Fruit fly (Drosophila melanogaster) whole organism, embryonic: ENCODE data around the gene Gs2.
A peak's percentile ranks its signal among the peaks of the same experiment; 100 is the strongest.

Source experiments
- Abd-B ChIP-seq: fragments of 200-800 bp; sonication (Bioruptor generic); optimal IDR thresholded peaks from 2 replicates; lab custom pipeline; 2018; ENCODE audit warnings: missing biosample characterization, mild to moderate bottlenecking, missing genetic modification characterization, moderate library complexity
- Ada2b ChIP-seq: fragments of 200-800 bp; sonication (Bioruptor generic); IDR thresholded peaks from 2 replicates; pipeline ENCODE4 v1.3.6; 2022; ENCODE audit warnings: missing biosample characterization, missing genetic modification characterization
- Atf3 ChIP-seq: fragments of 200-800 bp; sonication (Bioruptor generic); optimal IDR thresholded peaks from 3 replicates; lab custom pipeline; 2016; ENCODE audit warnings: missing biosample characterization, missing genetic modification characterization
- CG10565 ChIP-seq: fragments of 200-800 bp; sonication (Bioruptor generic); optimal IDR thresholded peaks from 3 replicates; lab custom pipeline; 2016; ENCODE audit warnings: missing biosample characterization, mild to moderate bottlenecking, missing genetic modification characterization
- CG11560 ChIP-seq: fragments of 200-800 bp; sonication (Bioruptor generic); IDR thresholded peaks from 3 replicates; pipeline ENCODE4 v1.3.6; 2022; ENCODE audit warnings: missing biosample characterization, missing genetic modification characterization
- CG11695 ChIP-seq: fragments of 200-800 bp; sonication (Bioruptor generic); IDR thresholded peaks from 3 replicates; pipeline ENCODE4 v1.3.6; 2022; ENCODE audit warnings: missing biosample characterization, missing genetic modification characterization
- CG12769 ChIP-seq: fragments of 200-800 bp; sonication (Bioruptor generic); optimal IDR thresholded peaks from 2 replicates; lab custom pipeline; 2019; ENCODE audit warnings: missing biosample characterization, mild to moderate bottlenecking, missing genetic modification characterization, moderate library complexity
- CG13424 ChIP-seq: fragments of 200-800 bp; sonication (Bioruptor generic); optimal IDR thresholded peaks from 2 replicates; lab custom pipeline; 2019; ENCODE audit warnings: missing biosample characterization, mild to moderate bottlenecking, missing genetic modification characterization, moderate library complexity
- CG14860 ChIP-seq: fragments of 200-800 bp; sonication (Bioruptor generic); IDR thresholded peaks from 3 replicates; pipeline ENCODE4 v1.3.6; 2022; ENCODE audit warnings: missing biosample characterization, missing genetic modification characterization; ENCODE audit not compliant: partially characterized antibody
- CG15011 ChIP-seq: fragments of 200-800 bp; sonication (Bioruptor generic); optimal IDR thresholded peaks from 3 replicates; lab custom pipeline; 2018; ENCODE audit warnings: missing biosample characterization, mild to moderate bottlenecking, missing genetic modification characterization
- CG17802 ChIP-seq: fragments of 200-800 bp; sonication (Bioruptor generic); optimal IDR thresholded peaks from 2 replicates; lab custom pipeline; 2018; ENCODE audit warnings: missing biosample characterization, mild to moderate bottlenecking, missing genetic modification characterization, moderate library complexity
- CG2120 ChIP-seq: fragments of 200-800 bp; sonication (Bioruptor generic); optimal IDR thresholded peaks from 3 replicates; lab custom pipeline; 2016; ENCODE audit warnings: missing biosample characterization, missing genetic modification characterization
- CG2678 ChIP-seq: fragments of 200-800 bp; sonication (Bioruptor generic); optimal IDR thresholded peaks from 3 replicates; lab custom pipeline; 2019; ENCODE audit warnings: missing biosample characterization, mild to moderate bottlenecking, missing genetic modification characterization, moderate library complexity
- CG33213 ChIP-seq: fragments of 200-800 bp; sonication (Bioruptor generic); optimal IDR thresholded peaks from 3 replicates; lab custom pipeline; 2016; ENCODE audit warnings: missing biosample characterization, missing genetic modification characterization
- CG33557 ChIP-seq: fragments of 200-800 bp; sonication (Bioruptor generic); optimal IDR thresholded peaks from 2 replicates; lab custom pipeline; 2019; ENCODE audit warnings: missing biosample characterization, mild to moderate bottlenecking, missing genetic modification characterization, moderate library complexity
- CG43689 ChIP-seq: fragments of 200-800 bp; sonication (Bioruptor generic); IDR thresholded peaks from 2 replicates; pipeline ENCODE4 v1.3.6; 2022; ENCODE audit warnings: missing biosample characterization, missing genetic modification characterization
- CG5180 ChIP-seq: fragments of 200-800 bp; sonication (Bioruptor generic); optimal IDR thresholded peaks from 3 replicates; lab custom pipeline; 2017; ENCODE audit warnings: missing biosample characterization, missing genetic modification characterization, mild to moderate bottlenecking, moderate library complexity, missing genetic modification reagents
- CG5953 ChIP-seq: fragments of 200-800 bp; sonication (Bioruptor generic); IDR thresholded peaks from 2 replicates; pipeline ENCODE4 v1.3.6; 2022; ENCODE audit warnings: missing biosample characterization, missing genetic modification characterization
- CG7372 ChIP-seq: fragments of 200-800 bp; sonication (Bioruptor generic); IDR thresholded peaks from 2 replicates; pipeline ENCODE4 v1.3.6; 2022; ENCODE audit warnings: missing biosample characterization, missing genetic modification characterization
- CG9609 ChIP-seq: fragments of 200-800 bp; sonication (Bioruptor generic); optimal IDR thresholded peaks from 3 replicates; lab custom pipeline; 2016; ENCODE audit warnings: missing biosample characterization, missing genetic modification characterization
- D19A ChIP-seq: fragments of 200-800 bp; optimal IDR thresholded peaks from 3 replicates; lab custom pipeline; 2019; ENCODE audit warnings: missing biosample characterization, mild to moderate bottlenecking, missing genetic modification characterization, moderate library complexity
- Dfd ChIP-seq, 2 experiments: fragments of >200 bp; optimal IDR thresholded peaks; 2 replicates each; lab custom pipeline; 2017; ENCODE audit warnings: missing biosample characterization in 2 of 2, missing genetic modification characterization in 2 of 2
- Dp ChIP-seq: fragments of 200-800 bp; sonication (Bioruptor generic); optimal IDR thresholded peaks from 2 replicates; lab custom pipeline; 2018; ENCODE audit warnings: missing biosample characterization, mild to moderate bottlenecking, missing genetic modification characterization, moderate library complexity
- E2f2 ChIP-seq: fragments of 200-800 bp; sonication (Bioruptor generic); IDR thresholded peaks from 2 replicates; pipeline ENCODE4 v1.3.6; 2022; ENCODE audit warnings: missing biosample characterization, missing genetic modification characterization
- Fer3 ChIP-seq: fragments of 200-800 bp; sonication (Bioruptor generic); optimal IDR thresholded peaks from 2 replicates; lab custom pipeline; 2018; ENCODE audit warnings: missing biosample characterization, mild to moderate bottlenecking, missing genetic modification characterization, moderate library complexity
- HLH3B ChIP-seq: fragments of 200-800 bp; sonication (Bioruptor generic); IDR thresholded peaks from 2 replicates; pipeline ENCODE4 v1.3.6; 2022; ENCODE audit warnings: missing biosample characterization, missing genetic modification characterization
- Hsf ChIP-seq: fragments of 200-800 bp; sonication (Bioruptor generic); optimal IDR thresholded peaks from 3 replicates; lab custom pipeline; 2016; ENCODE audit warnings: missing biosample characterization, missing genetic modification characterization
- Lpt ChIP-seq: fragments of >200 bp; optimal IDR thresholded peaks from 2 replicates; lab custom pipeline; 2018; ENCODE audit warnings: missing biosample characterization, missing genetic modification characterization
- MBD-R2 ChIP-seq: fragments of 200-800 bp; sonication (Bioruptor generic); IDR thresholded peaks from 2 replicates; pipeline ENCODE4 v1.3.6; 2022; ENCODE audit warnings: missing biosample characterization, missing genetic modification characterization
- Myb ChIP-seq: fragments of 200-800 bp; sonication (Bioruptor generic); optimal IDR thresholded peaks from 2 replicates; lab custom pipeline; 2016; ENCODE audit warnings: missing biosample characterization, missing genetic modification characterization
- Oaz ChIP-seq: fragments of 200-800 bp; sonication (Bioruptor generic); IDR thresholded peaks from 2 replicates; pipeline ENCODE4 v1.3.6; 2022; ENCODE audit warnings: missing biosample characterization, missing genetic modification characterization
- Side ChIP-seq: fragments of 200-800 bp; sonication (Bioruptor generic); optimal IDR thresholded peaks from 2 replicates; lab custom pipeline; 2016; ENCODE audit warnings: missing biosample characterization, missing genetic modification characterization
- Sry-β ChIP-seq: fragments of 200-800 bp; sonication (Bioruptor generic); optimal IDR thresholded peaks from 2 replicates; lab custom pipeline; 2018; ENCODE audit warnings: missing biosample characterization, mild to moderate bottlenecking, missing genetic modification characterization, moderate library complexity
- TFAM ChIP-seq: fragments of 200-800 bp; sonication (Bioruptor generic); optimal IDR thresholded peaks from 2 replicates; lab custom pipeline; 2017; ENCODE audit warnings: missing biosample characterization, missing genetic modification characterization, inconsistent platforms
- Taf1 ChIP-seq: fragments of 200-800 bp; sonication (Bioruptor generic); IDR thresholded peaks from 2 replicates; pipeline ENCODE4 v1.3.6; 2022; ENCODE audit warnings: missing biosample characterization, missing genetic modification characterization
- Trl ChIP-seq, 3 experiments: fragments of >200 bp in 2 of 3; fragments of 200-800 bp in 1 of 3; sonication (Bioruptor generic) in 1 of 3; optimal IDR thresholded peaks; 2 replicates in 1 of 3; 3 replicates in 2 of 3; lab custom pipeline; 2016 to 2017; ENCODE audit warnings: missing biosample characterization in 1 of 3, missing genetic modification characterization in 1 of 3
- ab ChIP-seq: fragments of 200-800 bp; sonication (Bioruptor generic); optimal IDR thresholded peaks from 2 replicates; lab custom pipeline; 2016; ENCODE audit warnings: missing biosample characterization, missing genetic modification characterization
- ac ChIP-seq: fragments of 200-800 bp; sonication (Bioruptor generic); optimal IDR thresholded peaks from 3 replicates; lab custom pipeline; 2017; ENCODE audit warnings: missing biosample characterization, mild to moderate bottlenecking, missing genetic modification characterization
- cad ChIP-seq: fragments of >200 bp; optimal IDR thresholded peaks from 2 replicates; lab custom pipeline; 2017; ENCODE audit warnings: missing biosample characterization, missing genetic modification characterization
- cato ChIP-seq: fragments of 200-800 bp; sonication (Bioruptor generic); optimal IDR thresholded peaks from 2 replicates; lab custom pipeline; 2016; ENCODE audit warnings: missing biosample characterization, missing genetic modification characterization, borderline replicate concordance
- dmrt11E ChIP-seq: fragments of 200-800 bp; sonication (Bioruptor generic); optimal IDR thresholded peaks from 3 replicates; lab custom pipeline; 2018; ENCODE audit warnings: missing biosample characterization, mild to moderate bottlenecking, missing genetic modification characterization, moderate library complexity
- emc ChIP-seq: fragments of 200-800 bp; sonication (Bioruptor generic); optimal IDR thresholded peaks from 2 replicates; lab custom pipeline; 2016; ENCODE audit warnings: missing biosample characterization, missing genetic modification characterization
- fd96Cb ChIP-seq: fragments of 200-800 bp; sonication (Bioruptor generic); optimal IDR thresholded peaks from 2 replicates; lab custom pipeline; 2018; ENCODE audit warnings: missing biosample characterization, mild to moderate bottlenecking, missing genetic modification characterization, moderate library complexity
- jumu ChIP-seq: fragments of 200-800 bp; sonication (Bioruptor generic); optimal IDR thresholded peaks from 3 replicates; lab custom pipeline; 2016; ENCODE audit warnings: missing biosample characterization, missing genetic modification characterization
- ken ChIP-seq: fragments of 200-800 bp; sonication (Bioruptor generic); IDR thresholded peaks from 3 replicates; pipeline ENCODE4 v1.3.6; 2022; ENCODE audit warnings: missing biosample characterization, missing genetic modification characterization
- luna ChIP-seq: fragments of 200-800 bp; sonication (Bioruptor generic); optimal IDR thresholded peaks from 2 replicates; lab custom pipeline; 2016; ENCODE audit warnings: missing biosample characterization, missing genetic modification characterization
- row ChIP-seq: fragments of 200-800 bp; sonication (Bioruptor generic); IDR thresholded peaks from 3 replicates; pipeline ENCODE4 v1.3.6; 2022; ENCODE audit warnings: missing biosample characterization, missing genetic modification characterization
- schlank ChIP-seq: fragments of 200-800 bp; sonication (Bioruptor generic); optimal IDR thresholded peaks from 2 replicates; lab custom pipeline; 2018; ENCODE audit warnings: missing biosample characterization, mild to moderate bottlenecking, missing genetic modification characterization
- sob ChIP-seq: fragments of 200-800 bp; sonication (Bioruptor generic); IDR thresholded peaks from 2 replicates; pipeline ENCODE4 v1.3.6; 2022; ENCODE audit warnings: missing biosample characterization, missing genetic modification characterization
- stc ChIP-seq: fragments of 200-800 bp; sonication (Bioruptor generic); IDR thresholded peaks from 2 replicates; pipeline ENCODE4 v1.3.6; 2022; ENCODE audit warnings: missing biosample characterization, missing genetic modification characterization
- tio ChIP-seq: fragments of 200-800 bp; sonication (Bioruptor generic); optimal IDR thresholded peaks from 2 replicates; lab custom pipeline; 2017; ENCODE audit warnings: missing biosample characterization, missing genetic modification characterization, inconsistent platforms

Gene Gs2

DNA sequence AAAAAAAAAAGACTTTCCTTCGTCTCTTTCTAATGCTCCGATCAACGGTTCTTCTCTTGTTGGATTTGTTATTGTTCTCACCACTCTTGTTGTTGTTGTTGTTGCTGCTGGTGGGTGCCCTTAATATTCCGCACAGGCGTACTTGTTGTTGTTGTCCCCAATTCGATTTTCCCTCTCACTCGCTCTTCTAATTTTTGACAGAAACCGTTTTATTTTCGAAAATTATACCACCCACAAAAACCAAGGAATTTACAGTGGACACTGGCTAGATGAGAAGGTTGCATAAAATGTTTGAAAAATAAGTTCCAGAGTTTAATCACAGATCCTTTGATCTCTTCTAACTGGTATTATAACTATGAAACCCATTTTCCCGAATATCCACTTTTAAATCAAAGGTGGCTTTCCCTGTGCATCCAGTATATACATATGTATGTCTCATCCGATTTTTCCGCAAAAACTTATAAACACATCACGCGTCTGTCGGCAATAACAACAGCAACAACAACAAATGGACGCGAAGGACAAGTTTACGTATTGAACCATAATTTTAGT, 31.2 kb upstream of the Gs2 start (continued):
- peak; percentile 81 for TF ChIP-seq Ada2b (GFP tag; lab: Robert Waterston, UW)
- TF ChIP-seq fd96Cb (tag; lab: Kevin White, UChicago): peak; percentile 32
- TF ChIP-seq Dp (GFP tag; lab: Kevin White, UChicago): no peak
- peak; percentile 10 for TF ChIP-seq luna (GFP tag; lab: Kevin White, UChicago)
- peak; percentile 53 for TF ChIP-seq CG12769 (tag; lab: Kevin White, UChicago)
- no peak for TF ChIP-seq cato (GFP tag; lab: Kevin White, UChicago)
- no peak for TF ChIP-seq emc (GFP tag; lab: Kevin White, UChicago)
- TF ChIP-seq stc: peak; percentile 68
- no peak for TF ChIP-seq Sry-β (GFP tag; lab: Kevin White, UChicago)
- TF ChIP-seq schlank: no peak
- TF ChIP-seq jumu (GFP tag; lab: Kevin White, UChicago): no peak
- TF ChIP-seq Hsf: peak; percentile 30
- no peak for TF ChIP-seq CG33213 (GFP tag; lab: Kevin White, UChicago)
- TF ChIP-seq CG14860 (GFP tag; lab: Robert Waterston, UW): no peak
- peak; percentile 44 for TF ChIP-seq CG13424
- no peak for TF ChIP-seq CG17802 (tag; lab: Kevin White, UChicago)
- peak; percentile 54 for TF ChIP-seq CG2120 (GFP tag; lab: Kevin White, UChicago)
- TF ChIP-seq sob: peak; percentile 32; the same call in 1 of the 2 replicates
- no peak for TF ChIP-seq dmrt11E (tag; lab: Kevin White, UChicago)
- TF ChIP-seq cad (GFP tag; lab: Kevin White, UChicago): no peak
- TF ChIP-seq Atf3 (GFP tag; lab: Kevin White, UChicago): no peak
- no peak for TF ChIP-seq Lpt (GFP tag; lab: Kevin White, UChicago)
- TF ChIP-seq Myb: no peak
- TF ChIP-seq CG5953 (GFP tag; lab: Robert Waterston, UW): no peak
- TF ChIP-seq row (GFP tag; lab: Robert Waterston, UW): peak; percentile 66
- peak; percentile 59 for TF ChIP-seq CG2678
- TF ChIP-seq CG10565 (GFP tag; lab: Kevin White, UChicago): no peak
- no peak for TF ChIP-seq TFAM
- TF ChIP-seq ken (GFP tag; lab: Robert Waterston, UW): 0 out of 3 replicates have a peak, but pooled peaks have one; percentile 55
- TF ChIP-seq CG33557: no peak
- TF ChIP-seq Taf1 (GFP tag; lab: Robert Waterston, UW): peak; percentile 56
- peak; percentile 11; the same call in 1 of the 2 replicates for TF ChIP-seq MBD-R2
- TF ChIP-seq CG5180 (GFP tag; lab: Kevin White, UChicago): no peak
- TF ChIP-seq Side (GFP tag; lab: Kevin White, UChicago): peak; percentile 8
- TF ChIP-seq ac: no peak
- TF ChIP-seq tio (GFP tag; lab: Kevin White, UChicago): no peak
- no peak for TF ChIP-seq CG43689 (GFP tag; lab: Robert Waterston, UW)
- peak; percentile 57 for TF ChIP-seq Fer3 (tag; lab: Kevin White, UChicago)
- no peak for TF ChIP-seq ab (GFP tag; lab: Kevin White, UChicago)
- TF ChIP-seq Oaz (GFP tag; lab: Robert Waterston, UW): peak; percentile 57
- TF ChIP-seq HLH3B (GFP tag; lab: Robert Waterston, UW): peak; percentile 44; the same call in 1 of the 2 replicates
- TF ChIP-seq CG9609 (GFP tag; lab: Kevin White, UChicago): peak; percentile 47
- TF ChIP-seq CG7372: peak; percentile 19; the same call in 1 of the 2 replicates
- peak; percentile 14 for TF ChIP-seq CG15011 (GFP tag; lab: Kevin White, UChicago)
- TF ChIP-seq CG11695: peak; percentile 54; the same call in 2 of the 3 replicates
- TF ChIP-seq CG11560 (tag; lab: Robert Waterston, UW): peak; percentile 46; the same call in 1 of the 3 replicates
- no peak for TF ChIP-seq E2f2
- no peak for TF ChIP-seq D19A (tag; lab: Kevin White, UChicago)
- TF ChIP-seq Abd-B (GFP tag; lab: Kevin White, UChicago): no peak
- no peak for TF ChIP-seq Dfd (GFP tag; optimal IDR thresholded peaks at IDR 0.05; lab: Kevin White, UChicago)
- TF ChIP-seq Trl (optimal IDR thresholded peaks at IDR 0.05; lab: Kevin White, UChicago): no peak
- TF ChIP-seq Trl (GFP tag; optimal IDR thresholded peaks at IDR 0.05; lab: Kevin White, UChicago): peak; percentile 1
